Worm (Caenorhabditis elegans): ENCODE data around the gene F56B6.6.

ce11 chrX:3551173-3551572 is 18.4 kb upstream of the F56B6.6 start:
- TF ChIP-seq him-1 (tag; optimal IDR thresholded peaks at IDR 0.05) (no peak), W03F9.2 (tag; optimal IDR thresholded peaks at IDR 0.05) (no peak)
